Fruit fly (Drosophila melanogaster) whole organism, wandering third instar larva: ENCODE measurements around the gene CG33630.

Source experiments
- Abd-B ChIP-seq: fragments of >200 bp; optimal IDR thresholded peaks from 2 replicates; lab custom pipeline; 2017; ENCODE audit warnings: missing biosample characterization, missing genetic modification characterization
- CG9705 ChIP-seq: fragments of 200-800 bp; sonication (Bioruptor generic); optimal IDR thresholded peaks from 2 replicates; lab custom pipeline; 2018; ENCODE audit warnings: missing biosample characterization, mild to moderate bottlenecking, missing genetic modification characterization
- Dfd ChIP-seq: fragments of >200 bp; optimal IDR thresholded peaks from 2 replicates; lab custom pipeline; 2017; ENCODE audit warnings: missing biosample characterization, missing genetic modification characterization
- Myc ChIP-seq: fragments of >200 bp; optimal IDR thresholded peaks from 2 replicates; lab custom pipeline; 2017
- OdsH ChIP-seq: fragments of 200-800 bp; sonication (Bioruptor generic); optimal IDR thresholded peaks from 2 replicates; lab custom pipeline; 2016; ENCODE audit warnings: missing biosample characterization, mild to moderate bottlenecking, missing genetic modification characterization
- br ChIP-seq: fragments of 200-800 bp; sonication (Bioruptor generic); optimal IDR thresholded peaks from 2 replicates; lab custom pipeline; 2016; ENCODE audit warnings: missing biosample characterization, missing genetic modification characterization
- fru ChIP-seq: fragments of 200-800 bp; sonication (Bioruptor generic); optimal IDR thresholded peaks from 3 replicates; lab custom pipeline; 2016; ENCODE audit warnings: missing biosample characterization, mild to moderate bottlenecking, missing genetic modification characterization
- h ChIP-seq: fragments of 200-800 bp; sonication (Bioruptor generic); optimal IDR thresholded peaks from 3 replicates; lab custom pipeline; 2016; ENCODE audit warnings: missing biosample characterization, mild to moderate bottlenecking, missing genetic modification characterization
- jim ChIP-seq: fragments of 175-275, 200-325 bp; sonication (Bioruptor generic); optimal IDR thresholded peaks from 2 replicates; lab custom pipeline; 2016; ENCODE audit warnings: missing biosample characterization, mild to moderate bottlenecking, missing genetic modification characterization
- pan ChIP-seq: fragments of >200 bp; optimal IDR thresholded peaks from 2 replicates; lab custom pipeline; 2017
- psq ChIP-seq: fragments of 200-800 bp; sonication (Bioruptor generic); optimal IDR thresholded peaks from 3 replicates; lab custom pipeline; 2017; ENCODE audit warnings: missing biosample characterization, mild to moderate bottlenecking, missing genetic modification characterization, moderate library complexity
- sv ChIP-seq: fragments of 200-800 bp; sonication (Bioruptor generic); optimal IDR thresholded peaks from 3 replicates; lab custom pipeline; 2016; ENCODE audit warnings: missing biosample characterization, missing genetic modification characterization
- tai ChIP-seq: sonication (Bioruptor generic); optimal IDR thresholded peaks from 2 replicates; lab custom pipeline; 2016; ENCODE audit warnings: missing biosample characterization, missing genetic modification characterization
- usp ChIP-seq: fragments of >200 bp; optimal IDR thresholded peaks from 2 replicates; lab custom pipeline; 2017; ENCODE audit warnings: missing biosample characterization, missing genetic modification characterization

DNA sequence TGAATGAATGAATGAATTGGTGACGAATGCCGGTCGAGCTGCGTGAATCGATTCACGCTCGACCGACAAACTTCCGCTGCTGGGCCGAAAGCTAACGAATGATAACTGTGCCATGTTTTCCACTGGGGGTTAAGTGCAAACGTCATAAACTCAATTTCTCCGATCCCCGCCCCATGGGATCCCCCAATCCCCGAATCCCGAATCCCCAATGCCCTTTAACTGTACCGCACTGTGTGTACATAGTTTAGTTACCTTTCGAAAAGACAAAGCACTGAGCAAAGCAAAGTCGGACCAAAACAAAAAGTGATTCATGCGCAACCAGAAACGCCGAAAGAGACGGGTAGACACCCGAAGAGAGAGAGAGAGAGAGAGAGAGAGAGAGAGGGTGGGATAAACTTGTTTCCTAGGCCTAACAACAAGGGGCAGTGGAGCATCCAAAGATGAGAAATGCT is 27.4 kb upstream of the CG33630 start:
- no peak for TF ChIP-seq jim (GFP tag; lab: Kevin White, UChicago)
- TF ChIP-seq Abd-B (GFP tag; lab: Kevin White, UChicago): no peak
- no peak for TF ChIP-seq CG9705 (GFP tag; lab: Kevin White, UChicago)
- TF ChIP-seq pan (lab: Kevin White, UChicago): no peak
- TF ChIP-seq Dfd: no peak
- TF ChIP-seq OdsH: no peak
- no peak for TF ChIP-seq sv (GFP tag; lab: Kevin White, UChicago)
- no peak for TF ChIP-seq Myc
- no peak for TF ChIP-seq tai
- TF ChIP-seq br (GFP tag; lab: Kevin White, UChicago): no peak
- TF ChIP-seq psq (GFP tag; lab: Kevin White, UChicago): no peak
- TF ChIP-seq usp (GFP tag; lab: Kevin White, UChicago): no peak
- TF ChIP-seq h (GFP tag; lab: Kevin White, UChicago): no peak
- no peak for TF ChIP-seq fru
